Worm (Caenorhabditis elegans) whole organism, midembryonic: Measurements from ENCODE around the gene ccdc-149.
A peak's percentile ranks its signal among the peaks of the same experiment; 100 is the strongest.

ENCODE experiments used
- T22C8.4 ChIP-seq: fragments of 200-800 bp; sonication (Bioruptor generic); IDR thresholded peaks from 2 replicates; pipeline ENCODE4 v1.3.6; 2022; ENCODE audit warnings: missing genetic modification characterization, missing compliant biosample characterization
- cog-1 ChIP-seq: sonication (generic microtip); optimal IDR thresholded peaks from 2 replicates; lab custom pipeline; 2016; ENCODE audit warnings: missing genetic modification characterization, missing compliant biosample characterization
- flt-1 ChIP-seq: fragments of 200-800 bp; sonication (Bioruptor generic); IDR thresholded peaks from 2 replicates; pipeline ENCODE4 v1.3.6; 2022; ENCODE audit warnings: missing genetic modification characterization, missing compliant biosample characterization
- klf-2 ChIP-seq: fragments of 200-800 bp; sonication (Bioruptor generic); conservative IDR thresholded peaks from 2 replicates; pipeline ENCODE4 v1.3.6; 2022; ENCODE audit warnings: missing genetic modification reagents, missing genetic modification characterization, missing compliant biosample characterization
- med-1 ChIP-seq: sonication (generic microtip); optimal IDR thresholded peaks from 2 replicates; lab custom pipeline; 2017; ENCODE audit warnings: missing genetic modification characterization, mild to moderate bottlenecking, missing compliant biosample characterization, antibody characterized with exemption, missing genetic modification reagents; ENCODE audit not compliant: insufficient read depth
- ref-1 ChIP-seq: fragments of 200-800 bp; sonication (Bioruptor generic); conservative IDR thresholded peaks from 2 replicates; pipeline ENCODE4 v1.3.6; 2022; ENCODE audit warnings: missing genetic modification reagents, missing genetic modification characterization, missing compliant biosample characterization
- tab-1 ChIP-seq: fragments of 200-800 bp; sonication (Bioruptor generic); IDR thresholded peaks from 2 replicates; pipeline ENCODE4 v1.3.6; 2022; ENCODE audit warnings: missing genetic modification characterization, missing compliant biosample characterization
- ztf-23 ChIP-seq: fragments of 200-800 bp; sonication (Bioruptor generic); IDR thresholded peaks from 2 replicates; pipeline ENCODE4 v1.3.6; 2022; ENCODE audit warnings: missing genetic modification reagents, missing genetic modification characterization, missing compliant biosample characterization
- ztf-29 ChIP-seq: fragments of 200-800 bp; sonication (Bioruptor generic); IDR thresholded peaks from 2 replicates; pipeline ENCODE4 v1.3.6; 2022; ENCODE audit warnings: missing genetic modification reagents, missing genetic modification characterization, missing compliant biosample characterization

ccdc-149 gene

ce11 chrX:11472407-11472806, 38.8 kb downstream of the ccdc-149 start:
- no peak for TF ChIP-seq cog-1
- TF ChIP-seq flt-1, result no peak
- TF ChIP-seq T22C8.4 (GFP tag; lab: Robert Waterston, UW), result no peak
- no peak for TF ChIP-seq ztf-29
- no peak for TF ChIP-seq ref-1 (GFP tag; lab: Robert Waterston, UW)
- TF ChIP-seq tab-1 (GFP tag; lab: Robert Waterston, UW), result no peak

DNA sequence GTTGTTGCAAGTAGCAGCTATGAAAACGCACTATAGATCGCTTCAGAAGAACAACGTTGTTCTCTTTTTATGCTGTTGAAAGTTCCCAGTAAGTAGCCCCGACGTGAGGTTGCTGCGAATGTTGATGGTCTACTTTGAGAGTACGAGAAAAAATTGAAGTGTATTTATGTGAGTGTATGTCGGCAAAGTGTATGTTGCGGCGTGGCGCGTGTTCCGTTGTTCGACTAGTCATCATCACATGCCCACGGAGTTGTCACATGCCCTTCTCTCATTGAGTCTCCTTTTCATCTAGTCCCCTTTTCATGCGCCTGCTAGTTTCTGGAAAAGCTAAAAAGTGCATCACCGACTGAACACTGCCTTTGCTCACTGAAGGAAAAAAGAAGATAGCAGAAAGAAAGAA, 39.4 kb downstream of the ccdc-149 start:
- TF ChIP-seq klf-2 (GFP tag; lab: Robert Waterston, UW), result no peak
- no peak for TF ChIP-seq ztf-23
- no peak for TF ChIP-seq flt-1
- TF ChIP-seq ref-1 (GFP tag; lab: Robert Waterston, UW), result no peak
- no peak for TF ChIP-seq med-1 (GFP tag; lab: Kevin White, UChicago)
- TF ChIP-seq T22C8.4 (GFP tag; lab: Robert Waterston, UW), result no peak
- no peak for TF ChIP-seq tab-1 (GFP tag; lab: Robert Waterston, UW)
- no peak for TF ChIP-seq ztf-29

DNA sequence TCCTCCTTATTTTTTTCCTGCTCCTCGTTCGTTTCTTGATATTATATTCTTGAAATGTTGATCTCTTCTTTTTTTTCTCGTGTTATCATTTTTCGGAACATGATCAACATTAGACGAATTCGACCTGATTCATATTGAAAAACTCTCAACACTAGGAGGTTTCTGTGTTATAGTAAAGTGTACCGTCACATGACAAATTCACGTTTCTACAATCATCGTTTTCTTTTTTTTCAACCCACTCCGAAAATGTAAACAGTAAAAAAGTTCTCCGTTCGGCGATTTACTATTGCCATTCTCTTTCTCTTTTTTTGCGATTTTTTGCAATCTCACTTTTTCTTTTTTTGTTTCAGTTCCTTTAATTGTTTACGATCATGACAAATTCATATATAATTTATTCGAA, 39.8 kb downstream of the ccdc-149 start:
- TF ChIP-seq med-1 (GFP tag; lab: Kevin White, UChicago), result no peak
- TF ChIP-seq klf-2 (GFP tag; lab: Robert Waterston, UW), result no peak
- no peak for TF ChIP-seq ztf-29
- no peak for TF ChIP-seq tab-1 (GFP tag; lab: Robert Waterston, UW)
- no peak for TF ChIP-seq ztf-23
- no peak for TF ChIP-seq cog-1
- no peak for TF ChIP-seq T22C8.4 (GFP tag; lab: Robert Waterston, UW)
- no peak for TF ChIP-seq ref-1 (GFP tag; lab: Robert Waterston, UW)
- TF ChIP-seq flt-1, result no peak

DNA sequence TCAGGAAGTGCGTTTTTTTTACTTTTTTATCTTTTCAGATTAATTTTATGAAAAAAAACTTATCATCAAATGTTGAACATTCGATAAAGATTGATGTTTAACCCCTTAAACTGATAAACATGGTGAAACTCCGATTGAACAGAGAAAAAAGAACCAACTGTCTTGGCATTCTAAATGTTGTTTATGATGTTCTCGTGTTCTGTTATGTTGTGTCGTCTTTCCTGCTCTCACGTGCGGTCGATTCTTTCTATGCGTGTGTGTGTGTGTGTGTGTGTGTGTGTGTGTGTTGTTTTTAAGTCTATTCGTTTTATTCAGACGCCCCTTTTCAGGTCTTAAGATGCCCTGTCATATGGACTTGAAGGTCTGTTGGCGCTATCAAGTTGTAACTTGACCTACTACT, 41.7 kb downstream of the ccdc-149 start:
- TF ChIP-seq cog-1 (no peak), med-1 (GFP tag; lab: Kevin White, UChicago) (no peak), flt-1 (no peak), ztf-29 (no peak), klf-2 (GFP tag; lab: Robert Waterston, UW) (no peak)

ce11 chrX:11468814-11469213, 42.4 kb downstream of the ccdc-149 start:
- TF ChIP-seq ztf-29, result no peak
- TF ChIP-seq T22C8.4 (GFP tag; lab: Robert Waterston, UW), result no peak
- no peak for TF ChIP-seq cog-1
- no peak for TF ChIP-seq tab-1 (GFP tag; lab: Robert Waterston, UW)
- no peak for TF ChIP-seq klf-2 (GFP tag; lab: Robert Waterston, UW)
- no peak for TF ChIP-seq med-1 (GFP tag; lab: Kevin White, UChicago)
- no peak for TF ChIP-seq ztf-23
- TF ChIP-seq ref-1 (GFP tag; lab: Robert Waterston, UW), result no peak
- no peak for TF ChIP-seq flt-1

- no peak for TF ChIP-seq tab-1 (GFP tag; lab: Robert Waterston, UW)
- TF ChIP-seq cog-1, result peak; percentile 53
- TF ChIP-seq T22C8.4 (GFP tag; lab: Robert Waterston, UW), result no peak
Measured at ce11 chrX:11467320-11467732, 43.9 kb downstream of the ccdc-149 start.

ce11 chrX:11466444-11467319, 44.6 kb downstream of the ccdc-149 start:
- no peak for TF ChIP-seq klf-2 (GFP tag; lab: Robert Waterston, UW)
- no peak for TF ChIP-seq tab-1 (GFP tag; lab: Robert Waterston, UW)
- TF ChIP-seq med-1 (GFP tag; lab: Kevin White, UChicago), result no peak
- no peak for TF ChIP-seq ref-1 (GFP tag; lab: Robert Waterston, UW)
- no peak for TF ChIP-seq ztf-29
- no peak for TF ChIP-seq cog-1
- no peak for TF ChIP-seq T22C8.4 (GFP tag; lab: Robert Waterston, UW)
- TF ChIP-seq flt-1, result no peak
- TF ChIP-seq ztf-23, result no peak

- TF ChIP-seq flt-1 (no peak), cog-1 (no peak), ztf-29 (no peak), tab-1 (GFP tag; lab: Robert Waterston, UW) (no peak), ref-1 (GFP tag; lab: Robert Waterston, UW) (no peak), klf-2 (GFP tag; lab: Robert Waterston, UW) (no peak), T22C8.4 (GFP tag; lab: Robert Waterston, UW) (no peak), med-1 (GFP tag; lab: Kevin White, UChicago) (no peak), ztf-23 (no peak)
Measured at ce11 chrX:11465215-11465614, 46.0 kb downstream of the ccdc-149 start, which contains the start of gene lin-14. Gene lin-14, plus strand, starts transcription at chrX:11465560.

- TF ChIP-seq cog-1, result no peak
- no peak for TF ChIP-seq T22C8.4 (GFP tag; lab: Robert Waterston, UW)
- TF ChIP-seq ztf-23, result no peak
- no peak for TF ChIP-seq tab-1 (GFP tag; lab: Robert Waterston, UW)
- no peak for TF ChIP-seq klf-2 (GFP tag; lab: Robert Waterston, UW)
- TF ChIP-seq flt-1, result no peak
- no peak for TF ChIP-seq med-1 (GFP tag; lab: Kevin White, UChicago)
Measured at ce11 chrX:11464271-11465103, 46.8 kb downstream of the ccdc-149 start.
